Fruit fly (Drosophila melanogaster): ENCODE measurements around the gene eIF2A.

eIF2A gene

dm6 chr3L:21841079-21841478 is 16.5 kb downstream of the eIF2A start, which contains the start of gene P5CDh1 (continued):
- no peak for TF ChIP-seq dac (GFP tag; optimal IDR thresholded peaks at IDR 0.05)
- peak; percentile 25 for TF ChIP-seq cyc (GFP tag; optimal IDR thresholded peaks at IDR 0.05)
- TF ChIP-seq dsx (GFP tag; optimal IDR thresholded peaks at IDR 0.05; ENCODE audit: poor library complexity, severe bottlenecking), result peak; percentile 74
- TF ChIP-seq fd59A (GFP tag; optimal IDR thresholded peaks at IDR 0.05), result no peak
- no peak for TF ChIP-seq Smox (GFP tag; optimal IDR thresholded peaks at IDR 0.05)
- peak; percentile 85 for TF ChIP-seq vri (GFP tag; optimal IDR thresholded peaks at IDR 0.05)
- TF ChIP-seq Ets96B (tag; optimal IDR thresholded peaks at IDR 0.05), result no peak
- TF ChIP-seq Hr39 (GFP tag; optimal IDR thresholded peaks at IDR 0.05), result no peak
- TF ChIP-seq pdm3 (GFP tag; optimal IDR thresholded peaks at IDR 0.05), result no peak
- no peak for TF ChIP-seq salr (GFP tag; optimal IDR thresholded peaks at IDR 0.05)
- no peak for TF ChIP-seq lz (GFP tag; optimal IDR thresholded peaks at IDR 0.05)
- no peak for TF ChIP-seq CG34406 (GFP tag; optimal IDR thresholded peaks at IDR 0.05)
- no peak for TF ChIP-seq achi (GFP tag; optimal IDR thresholded peaks at IDR 0.05)
- TF ChIP-seq CG6792 (GFP tag; optimal IDR thresholded peaks at IDR 0.05), result no peak
- TF ChIP-seq CG3919 (GFP tag; optimal IDR thresholded peaks at IDR 0.05), result peak; percentile 10
- TF ChIP-seq CG10669 (GFP tag; optimal IDR thresholded peaks at IDR 0.05), result no peak
- TF ChIP-seq CG9139 (GFP tag; optimal IDR thresholded peaks at IDR 0.05), result no peak
- peak; percentile 25 for TF ChIP-seq fkh (GFP tag; optimal IDR thresholded peaks at IDR 0.05)
- peak; percentile 47; the same call in 1 of the 3 replicates for TF ChIP-seq CG6163 (GFP tag; IDR thresholded peaks at IDR 0.05)
- TF ChIP-seq Hr38 (GFP tag; optimal IDR thresholded peaks at IDR 0.05), result no peak
- no peak for TF ChIP-seq Lpt (GFP tag; optimal IDR thresholded peaks at IDR 0.05)

dm6 chr3L:21842286-21842685 is 17.7 kb downstream of the eIF2A start, which contains the start of gene CG14563:
Gene CG14563 (minus strand): TSS chr3L:21842386.
- no peak for TF ChIP-seq CG10669 (GFP tag; optimal IDR thresholded peaks at IDR 0.05)
- TF ChIP-seq CG3032 (tag; optimal IDR thresholded peaks at IDR 0.05), result no peak
- no peak for TF ChIP-seq lz (GFP tag; optimal IDR thresholded peaks at IDR 0.05)
- TF ChIP-seq CG31627 (GFP tag; optimal IDR thresholded peaks at IDR 0.05), result no peak
- no peak for TF ChIP-seq topi (GFP tag; optimal IDR thresholded peaks at IDR 0.05)
- TF ChIP-seq Smox (GFP tag; optimal IDR thresholded peaks at IDR 0.05), result no peak
- TF ChIP-seq Hr4 (GFP tag; optimal IDR thresholded peaks at IDR 0.05), result no peak
- TF ChIP-seq CG10631 (GFP tag; optimal IDR thresholded peaks at IDR 0.05), result no peak
- TF ChIP-seq Ets96B (tag; optimal IDR thresholded peaks at IDR 0.05), result no peak
- TF ChIP-seq Eip93F (GFP tag; optimal IDR thresholded peaks at IDR 0.05), result no peak
- no peak for TF ChIP-seq net (GFP tag; optimal IDR thresholded peaks at IDR 0.05)
- TF ChIP-seq Hr39 (GFP tag; optimal IDR thresholded peaks at IDR 0.05), result no peak
- no peak for TF ChIP-seq cyc (GFP tag; optimal IDR thresholded peaks at IDR 0.05)
- no peak for TF ChIP-seq Hr38 (GFP tag; optimal IDR thresholded peaks at IDR 0.05)
- TF ChIP-seq achi (GFP tag; optimal IDR thresholded peaks at IDR 0.05), result no peak

dm6 chr3L:21843307-21843706 is 18.8 kb downstream of the eIF2A start:
- TF ChIP-seq Eip78C (GFP tag), result peak; percentile 33
- TF ChIP-seq eg (GFP tag; IDR thresholded peaks at IDR 0.05), result peak; percentile 11; the same call in 1 of the 3 replicates
- no peak for TF ChIP-seq fd59A (GFP tag; optimal IDR thresholded peaks at IDR 0.05)
- TF ChIP-seq CG6163 (GFP tag; IDR thresholded peaks at IDR 0.05), result 0 out of 3 replicates have a peak, but pooled peaks have one; percentile 9

dm6 chr3L:21844488-21844887 is 19.9 kb downstream of the eIF2A start, which contains the start of gene mub:
Gene mub (plus strand): TSS chr3L:21844788.
- TF ChIP-seq Hr4 (GFP tag; optimal IDR thresholded peaks at IDR 0.05) (no peak), Eip78C (GFP tag) (peak; percentile 11), Lpt (GFP tag; optimal IDR thresholded peaks at IDR 0.05) (no peak), Smox (GFP tag; optimal IDR thresholded peaks at IDR 0.05) (no peak), CG31627 (GFP tag; optimal IDR thresholded peaks at IDR 0.05) (no peak), CG3919 (GFP tag; optimal IDR thresholded peaks at IDR 0.05) (no peak), eg (GFP tag; IDR thresholded peaks at IDR 0.05) (peak; percentile 15; the same call in 1 of the 3 replicates), CG1621 (tag; optimal IDR thresholded peaks at IDR 0.05) (no peak), Eip75B (GFP tag; optimal IDR thresholded peaks at IDR 0.05) (no peak)

- TF ChIP-seq CG8119 (GFP tag; IDR thresholded peaks at IDR 0.05) (peak; percentile 58; the same call in 2 of the 3 replicates), acj6 (GFP tag; optimal IDR thresholded peaks at IDR 0.05) (no peak), CG32006 (GFP tag; optimal IDR thresholded peaks at IDR 0.05) (peak; percentile 36), CG6163 (GFP tag; IDR thresholded peaks at IDR 0.05) (0 out of 3 replicates have a peak, but pooled peaks have one; percentile 42), dac (GFP tag; optimal IDR thresholded peaks at IDR 0.05) (no peak), CG4318 (GFP tag; optimal IDR thresholded peaks at IDR 0.05) (peak; percentile 7), CG15336 (GFP tag; IDR thresholded peaks at IDR 0.05) (peak; percentile 49), eg (GFP tag; IDR thresholded peaks at IDR 0.05) (peak; percentile 80), CG11294 (GFP tag; IDR thresholded peaks at IDR 0.05) (peak; percentile 45; the same call in 1 of the 2 replicates), ss (GFP tag; optimal IDR thresholded peaks at IDR 0.05) (peak in 1 of 2 experiments; percentile 6), Ets96B (tag; optimal IDR thresholded peaks at IDR 0.05) (peak; percentile 14), CG3032 (tag; optimal IDR thresholded peaks at IDR 0.05) (no peak), Lpt (GFP tag; optimal IDR thresholded peaks at IDR 0.05) (no peak), CG6854 (GFP tag; optimal IDR thresholded peaks at IDR 0.05) (no peak)
These were observed 22.1 kb downstream of the eIF2A start for dm6 chr3L:21846591-21846990.

All from whole organism, prepupa.